Worm (Caenorhabditis elegans): ENCODE results near the gene col-73.

The col-73 gene

ce11 chrII:4882498-4882897 is 9.6 kb upstream of the col-73 start:
- TF ChIP-seq nhr-25 (tag; optimal IDR thresholded peaks at IDR 0.05) (peak; percentile 38), crh-2 (tag; optimal IDR thresholded peaks at IDR 0.05) (peak; percentile 1), mab-5 (tag; optimal IDR thresholded peaks at IDR 0.05) (no peak)

DNA sequence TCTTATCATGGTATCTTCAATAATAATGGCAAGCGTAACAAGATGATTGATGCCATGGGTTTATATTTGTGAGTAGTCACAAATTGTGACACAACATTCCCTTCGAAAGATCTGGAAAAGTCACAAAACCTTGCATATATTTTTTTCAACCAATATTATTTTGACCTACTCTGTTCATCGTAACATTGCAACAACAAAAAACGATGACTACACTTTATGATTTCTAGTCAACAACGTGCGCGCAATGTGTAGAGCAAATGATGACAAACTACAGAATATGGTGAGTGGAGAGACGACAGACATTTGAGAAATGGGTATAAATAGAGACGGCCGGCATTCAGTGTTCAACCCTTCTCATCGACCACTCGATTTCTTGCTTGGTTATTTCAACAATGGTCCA is 8.8 kb upstream of the col-73 start, which contains the start of gene gst-7:
gst-7 (plus strand) TSS at position 336 of the 400 bp plus-strand sequence.
- TF ChIP-seq aly-2 (tag; optimal IDR thresholded peaks at IDR 0.05) (no peak), lin-13 (GFP tag; optimal IDR thresholded peaks at IDR 0.05) (no peak), elt-1 (tag; optimal IDR thresholded peaks at IDR 0.05) (no peak), sma-3 (GFP tag; optimal IDR thresholded peaks at IDR 0.05) (peak; percentile 61), unc-39 (tag; optimal IDR thresholded peaks at IDR 0.05) (no peak), nhr-237 (tag; optimal IDR thresholded peaks at IDR 0.05) (no peak), dmd-4 (tag; optimal IDR thresholded peaks at IDR 0.05) (no peak), nhr-129 (tag; optimal IDR thresholded peaks at IDR 0.05) (peak; percentile 26), ztf-1 (GFP tag; conservative IDR thresholded peaks at IDR 0.05) (no peak), lsy-2 (tag; optimal IDR thresholded peaks at IDR 0.05) (no peak), egl-27 (tag; optimal IDR thresholded peaks at IDR 0.05) (no peak), mdl-1 (tag; optimal IDR thresholded peaks at IDR 0.05) (no peak), nhr-21 (tag; optimal IDR thresholded peaks at IDR 0.05) (no peak), skn-1 (tag; optimal IDR thresholded peaks at IDR 0.05) (peak; percentile 94), F13H6.1 (tag; optimal IDR thresholded peaks at IDR 0.05) (peak; percentile 23), nhr-25 (tag; optimal IDR thresholded peaks at IDR 0.05) (peak; percentile 62), snpc-4 (tag; optimal IDR thresholded peaks at IDR 0.05) (no peak), alr-1 (tag; optimal IDR thresholded peaks at IDR 0.05) (no peak), zag-1 (tag; optimal IDR thresholded peaks at IDR 0.05) (no peak), mbf-1 (tag; optimal IDR thresholded peaks at IDR 0.05) (no peak), mab-5 (tag; optimal IDR thresholded peaks at IDR 0.05) (no peak), fos-1 (tag; optimal IDR thresholded peaks at IDR 0.05) (peak; percentile 64), elt-3 (tag; optimal IDR thresholded peaks at IDR 0.05) (no peak), ztf-11 (tag; optimal IDR thresholded peaks at IDR 0.05) (no peak), nhr-12 (tag; optimal IDR thresholded peaks at IDR 0.05) (no peak), unc-62 (GFP tag; optimal IDR thresholded peaks at IDR 0.05) (no peak), nhr-11 (tag; optimal IDR thresholded peaks at IDR 0.05) (no peak), Y55F3AM.14 (GFP tag; optimal IDR thresholded peaks at IDR 0.05) (no peak), ztf-4 (tag; optimal IDR thresholded peaks at IDR 0.05) (no peak), peb-1 (tag; optimal IDR thresholded peaks at IDR 0.05) (no peak), gmeb-1 (tag; optimal IDR thresholded peaks at IDR 0.05) (peak; percentile 6), nhr-77 (tag; optimal IDR thresholded peaks at IDR 0.05) (no peak), nhr-6 (tag; optimal IDR thresholded peaks at IDR 0.05) (no peak), lin-39 (tag; optimal IDR thresholded peaks at IDR 0.05) (no peak), nhr-10 (tag; optimal IDR thresholded peaks at IDR 0.05) (no peak), R02D3.7 (tag; optimal IDR thresholded peaks at IDR 0.05) (no peak), ama-1 (optimal IDR thresholded peaks at IDR 0.05) (no peak), sem-4 (tag; optimal IDR thresholded peaks at IDR 0.05) (no peak), nhr-23 (tag; optimal IDR thresholded peaks at IDR 0.05) (no peak), lin-11 (tag; optimal IDR thresholded peaks at IDR 0.05) (no peak), blmp-1 (tag; optimal IDR thresholded peaks at IDR 0.05; ENCODE audit: insufficient read depth) (no peak), ceh-82 (tag; optimal IDR thresholded peaks at IDR 0.05) (no peak), crh-2 (tag; optimal IDR thresholded peaks at IDR 0.05) (peak; percentile 21), C34F6.9 (tag; optimal IDR thresholded peaks at IDR 0.05) (peak; percentile 1), sma-9 (GFP tag; optimal IDR thresholded peaks at IDR 0.05) (peak; percentile 75), sma-9 (tag; optimal IDR thresholded peaks at IDR 0.05) (no peak), unc-55 (GFP tag; optimal IDR thresholded peaks at IDR 0.05) (peak; percentile 15), ceh-16 (tag; optimal IDR thresholded peaks at IDR 0.05) (no peak), ZK546.5 (tag; optimal IDR thresholded peaks at IDR 0.05) (no peak)
